Worm (Caenorhabditis elegans) whole organism, mixed stage, embryonic: Measurements from ENCODE around the gene scl-19.
"Not testable (repeated sequence)": the region's sequence is repeated elsewhere in the genome, so short reads cannot be mapped to it uniquely, and the experiment has no call there.

Experiments used
- blmp-1 ChIP-seq: fragments of 150-350 bp; optimal IDR thresholded peaks from 2 replicates; lab custom pipeline; 2014; ENCODE audit warnings: missing biosample characterization, missing genetic modification characterization
- ceh-39 ChIP-seq: fragments of 150-350 bp; optimal IDR thresholded peaks from 2 replicates; lab custom pipeline; 2014; ENCODE audit warnings: missing biosample characterization, missing genetic modification characterization
- mab-5 ChIP-seq: fragments of 150-350 bp; optimal IDR thresholded peaks from 2 replicates; lab custom pipeline; 2014; ENCODE audit warnings: missing biosample characterization, missing genetic modification characterization
- mep-1 ChIP-seq: fragments of 150-350 bp; optimal IDR thresholded peaks from 2 replicates; lab custom pipeline; 2017; ENCODE audit warnings: missing biosample characterization, missing genetic modification reagents, missing genetic modification characterization, inconsistent platforms
- nhr-76 ChIP-seq: sonication (generic microtip); optimal IDR thresholded peaks from 2 replicates; lab custom pipeline; 2017; ENCODE audit warnings: missing biosample characterization, missing genetic modification characterization
- unc-62 ChIP-seq: fragments of 150-350 bp; optimal IDR thresholded peaks from 2 replicates; lab custom pipeline; 2014; ENCODE audit warnings: missing biosample characterization, missing genetic modification reagents, missing genetic modification characterization
- ztf-11 ChIP-seq: fragments of 150-350 bp; optimal IDR thresholded peaks from 2 replicates; lab custom pipeline; 2014; ENCODE audit warnings: missing biosample characterization, missing genetic modification characterization

DNA sequence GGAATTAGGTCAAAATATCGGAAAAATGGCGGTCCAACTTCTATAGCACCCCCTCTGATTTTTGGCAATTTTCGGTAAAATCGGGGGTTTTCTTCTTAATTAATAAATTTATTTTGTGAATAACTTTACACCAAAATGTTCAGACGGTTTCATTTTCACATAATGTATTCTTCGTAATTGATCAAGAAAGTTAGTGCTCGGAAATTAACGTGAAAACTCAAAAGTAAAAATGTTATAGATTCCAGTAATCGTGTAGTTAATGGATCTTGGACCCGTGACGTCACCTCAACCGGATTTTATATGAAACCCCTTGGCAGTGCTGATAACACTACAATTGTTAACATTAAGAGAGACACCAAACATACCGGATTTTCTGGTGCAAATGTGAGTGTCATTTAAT is 30.3 kb downstream of the scl-19 start, which contains the start of gene F11D11.22:
- TF ChIP-seq ceh-39 (tag; lab: Kevin White, UChicago); mep-1 (tag; lab: Kevin White, UChicago); nhr-76 (tag; lab: Kevin White, UChicago); mab-5 (tag; lab: Kevin White, UChicago); unc-62 (GFP tag; lab: Kevin White, UChicago); ztf-11 (tag; lab: Kevin White, UChicago); blmp-1 (tag; lab: Kevin White, UChicago): not testable (repeated sequence)
